Worm (Caenorhabditis elegans): Measurements from ENCODE around the gene K09F5.4.

K09F5.4 gene

DNA sequence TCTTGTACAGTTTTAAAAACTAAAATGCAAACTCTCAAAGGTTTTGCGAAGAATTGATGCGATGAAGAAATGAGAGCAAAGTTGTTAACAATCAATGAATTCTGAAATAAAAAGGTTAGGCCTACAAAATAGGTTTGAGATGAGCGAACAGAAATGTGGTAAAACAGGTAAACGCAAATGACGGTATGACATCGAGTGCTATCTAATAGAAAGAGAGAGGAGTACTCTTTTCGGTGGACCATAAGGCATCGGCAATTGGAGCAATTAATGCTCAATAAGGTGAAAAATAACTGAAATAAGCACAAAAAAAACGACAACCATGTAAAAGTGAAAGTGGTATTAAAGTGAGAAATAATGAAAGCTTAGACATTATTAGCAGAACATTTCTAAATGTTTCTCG, 25.6 kb upstream of the K09F5.4 start, which contains the start of gene set-12:
Gene set-12 (minus strand): TSS at position 101 of the 400 bp plus-strand sequence.
- TF ChIP-seq ztf-4 (tag; optimal IDR thresholded peaks at IDR 0.05) (no peak), unc-39 (tag; optimal IDR thresholded peaks at IDR 0.05) (no peak), ztf-1 (GFP tag; conservative IDR thresholded peaks at IDR 0.05) (no peak), fos-1 (tag; optimal IDR thresholded peaks at IDR 0.05) (no peak), R02D3.7 (tag; optimal IDR thresholded peaks at IDR 0.05) (no peak), lin-39 (tag; optimal IDR thresholded peaks at IDR 0.05) (no peak), nhr-12 (tag; optimal IDR thresholded peaks at IDR 0.05) (no peak), sem-4 (tag; optimal IDR thresholded peaks at IDR 0.05) (no peak)

DNA sequence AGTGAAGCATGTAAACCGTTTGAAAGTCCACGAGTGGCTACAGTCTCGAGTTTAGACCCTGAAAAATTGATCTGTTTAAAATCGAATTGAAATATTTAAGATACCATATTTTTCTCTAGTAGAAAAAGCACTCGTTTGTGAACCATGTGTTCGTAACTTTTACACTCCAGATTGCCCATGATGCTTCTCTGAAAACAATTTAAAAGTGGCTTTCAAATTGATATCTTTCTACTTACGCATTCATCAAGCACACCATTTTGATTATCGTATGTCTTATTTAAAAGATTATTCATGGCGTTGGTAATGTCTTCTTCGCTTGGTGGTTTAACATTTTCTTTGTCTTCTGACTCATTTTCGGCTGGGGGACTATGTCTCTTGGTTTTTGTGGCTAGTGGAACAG, 23.0 kb upstream of the K09F5.4 start:
- no peak for TF ChIP-seq fos-1 (tag; optimal IDR thresholded peaks at IDR 0.05)
- no peak for TF ChIP-seq nhr-6 (tag; optimal IDR thresholded peaks at IDR 0.05)
- no peak for TF ChIP-seq nhr-25 (tag; optimal IDR thresholded peaks at IDR 0.05)
- no peak for TF ChIP-seq peb-1 (tag; optimal IDR thresholded peaks at IDR 0.05)
- no peak for TF ChIP-seq lin-11 (tag; optimal IDR thresholded peaks at IDR 0.05)
- TF ChIP-seq F13H6.1 (tag; optimal IDR thresholded peaks at IDR 0.05): no peak
- no peak for TF ChIP-seq ztf-4 (tag; optimal IDR thresholded peaks at IDR 0.05)
- no peak for TF ChIP-seq sma-3 (GFP tag; optimal IDR thresholded peaks at IDR 0.05)
- no peak for TF ChIP-seq elt-3 (tag; optimal IDR thresholded peaks at IDR 0.05)

DNA sequence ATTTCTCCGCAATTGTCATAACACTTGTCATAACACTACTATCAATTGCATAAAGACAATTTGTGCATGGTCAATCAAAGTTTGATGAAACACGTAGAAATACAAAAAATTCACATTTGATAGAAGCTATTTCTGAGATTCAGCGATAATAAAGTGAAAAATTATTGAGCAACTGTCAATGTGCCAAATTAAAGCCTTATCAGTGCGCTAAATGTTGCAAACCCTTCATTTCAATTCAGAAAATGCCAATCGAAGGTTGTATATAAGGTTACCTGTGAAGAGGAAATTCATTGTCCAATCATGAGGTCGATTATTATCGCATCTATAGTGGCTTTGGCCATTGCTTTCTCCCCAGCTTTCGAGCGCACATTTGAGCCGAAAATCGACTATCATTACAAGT, 17.1 kb upstream of the K09F5.4 start, which contains the start of gene vit-1:
Gene vit-1 (plus strand): TSS at position 289 of the 400 bp plus-strand sequence.
- TF ChIP-seq mdl-1 (tag; optimal IDR thresholded peaks at IDR 0.05): no peak
- no peak for TF ChIP-seq nhr-25 (tag; optimal IDR thresholded peaks at IDR 0.05)
- TF ChIP-seq lin-13 (GFP tag; optimal IDR thresholded peaks at IDR 0.05): no peak
- TF ChIP-seq Y55F3AM.14 (GFP tag; optimal IDR thresholded peaks at IDR 0.05): no peak
- no peak for TF ChIP-seq ztf-11 (tag; optimal IDR thresholded peaks at IDR 0.05)
- no peak for TF ChIP-seq ama-1 (optimal IDR thresholded peaks at IDR 0.05)
- no peak for TF ChIP-seq elt-1 (tag; optimal IDR thresholded peaks at IDR 0.05)
- TF ChIP-seq unc-62 (GFP tag; optimal IDR thresholded peaks at IDR 0.05): no peak
- no peak for TF ChIP-seq nhr-21 (tag; optimal IDR thresholded peaks at IDR 0.05)
- no peak for TF ChIP-seq lin-11 (tag; optimal IDR thresholded peaks at IDR 0.05)
- no peak for TF ChIP-seq lsy-2 (tag; optimal IDR thresholded peaks at IDR 0.05)
- no peak for TF ChIP-seq ceh-82 (tag; optimal IDR thresholded peaks at IDR 0.05)
- TF ChIP-seq nhr-237 (tag; optimal IDR thresholded peaks at IDR 0.05): no peak
- TF ChIP-seq elt-3 (tag; optimal IDR thresholded peaks at IDR 0.05): no peak
- TF ChIP-seq nhr-12 (tag; optimal IDR thresholded peaks at IDR 0.05): no peak
- no peak for TF ChIP-seq alr-1 (tag; optimal IDR thresholded peaks at IDR 0.05)
- no peak for TF ChIP-seq snpc-4 (tag; optimal IDR thresholded peaks at IDR 0.05)
- no peak for TF ChIP-seq nhr-11 (tag; optimal IDR thresholded peaks at IDR 0.05)

DNA sequence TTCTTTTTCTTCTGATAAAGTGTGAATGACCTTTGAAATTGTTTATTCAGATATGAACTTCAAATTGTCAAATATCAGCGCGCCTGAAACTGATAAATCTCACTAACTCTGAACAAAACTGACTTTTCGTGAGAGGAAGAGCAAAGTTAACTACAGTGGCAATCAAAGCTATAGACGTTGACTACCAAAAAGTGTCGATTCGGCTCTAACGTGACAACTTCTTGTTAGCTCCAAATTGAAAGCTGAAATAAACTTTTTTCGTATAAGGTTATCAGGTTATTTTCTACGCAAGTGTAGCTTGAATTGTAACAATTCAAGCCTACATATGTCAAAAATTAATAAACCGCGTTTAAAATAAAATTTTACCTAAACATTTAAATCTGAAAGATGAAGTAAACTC, 15.8 kb upstream of the K09F5.4 start:
- TF ChIP-seq mdl-1 (tag; optimal IDR thresholded peaks at IDR 0.05) (no peak), gmeb-1 (tag; optimal IDR thresholded peaks at IDR 0.05) (peak; percentile 34), crh-2 (tag; optimal IDR thresholded peaks at IDR 0.05) (peak; percentile 15)

DNA sequence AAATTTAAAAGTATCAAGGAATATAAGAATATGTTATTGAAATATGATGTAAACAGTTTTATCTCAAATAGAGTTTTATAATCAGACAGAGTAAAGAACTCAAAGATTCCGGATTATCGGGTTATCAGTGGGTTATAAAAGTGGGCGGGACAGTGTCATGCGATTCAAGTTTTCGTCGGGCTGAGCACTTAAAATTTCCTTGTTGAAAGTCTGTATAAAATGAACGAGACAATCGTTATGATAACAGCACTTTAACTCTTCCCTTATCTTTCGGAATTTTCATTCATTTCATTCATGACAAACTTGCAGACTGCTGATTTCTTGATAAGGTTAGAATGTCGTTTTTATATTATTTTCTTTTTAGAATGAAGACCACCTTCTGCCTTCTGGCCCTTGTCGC, 15.1 kb upstream of the K09F5.4 start, which contains the start of gene spp-14:
Gene spp-14 (plus strand): TSS at position 365 of the 400 bp plus-strand sequence.
- peak; percentile 35 for TF ChIP-seq crh-2 (tag; optimal IDR thresholded peaks at IDR 0.05)
- TF ChIP-seq gmeb-1 (tag; optimal IDR thresholded peaks at IDR 0.05): peak; percentile 49
- TF ChIP-seq lin-39 (tag; optimal IDR thresholded peaks at IDR 0.05): no peak
- TF ChIP-seq nhr-23 (tag; optimal IDR thresholded peaks at IDR 0.05): no peak
- peak; percentile 76 for TF ChIP-seq sma-9 (GFP tag; optimal IDR thresholded peaks at IDR 0.05)
- TF ChIP-seq sma-9 (tag; optimal IDR thresholded peaks at IDR 0.05): no peak
- TF ChIP-seq lsy-2 (tag; optimal IDR thresholded peaks at IDR 0.05): no peak
- peak; percentile 78 for TF ChIP-seq fos-1 (tag; optimal IDR thresholded peaks at IDR 0.05)
- TF ChIP-seq ztf-11 (tag; optimal IDR thresholded peaks at IDR 0.05): no peak
- TF ChIP-seq F13H6.1 (tag; optimal IDR thresholded peaks at IDR 0.05): peak; percentile 58
- peak; percentile 54 for TF ChIP-seq sma-3 (GFP tag; optimal IDR thresholded peaks at IDR 0.05)

DNA sequence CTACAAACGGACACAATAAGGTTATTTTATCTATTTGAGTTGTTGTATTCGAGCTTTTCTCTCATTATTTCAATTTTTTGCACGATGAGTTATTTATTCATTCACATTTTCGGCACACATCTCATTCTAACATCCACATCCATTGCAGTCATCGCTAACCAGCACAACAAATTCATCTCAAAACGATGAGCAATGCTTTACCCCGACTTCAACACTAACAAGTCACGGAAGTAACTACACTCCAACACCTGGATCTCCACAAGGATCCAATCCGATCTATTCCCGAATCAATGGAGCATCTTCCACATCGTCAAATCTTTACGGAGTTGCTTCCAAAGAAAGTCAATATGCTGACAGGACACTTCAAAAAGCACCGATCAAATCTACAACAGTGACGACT, 13.6 kb upstream of the K09F5.4 start:
- TF ChIP-seq snpc-4 (tag; optimal IDR thresholded peaks at IDR 0.05) (no peak), zag-1 (tag; optimal IDR thresholded peaks at IDR 0.05) (no peak), gmeb-1 (tag; optimal IDR thresholded peaks at IDR 0.05) (no peak), peb-1 (tag; optimal IDR thresholded peaks at IDR 0.05) (no peak)
